Worm (Caenorhabditis elegans) whole organism, L1 larva: ENCODE results near the gene nhr-241.

Source experiments
- aha-1 ChIP-seq: fragments of 150-350 bp; optimal IDR thresholded peaks from 2 replicates; lab custom pipeline; 2014; ENCODE audit warnings: missing biosample characterization, missing genetic modification characterization
- ama-1 ChIP-seq: fragments of 150-350 bp; optimal IDR thresholded peaks from 2 replicates; lab custom pipeline; 2014
- blmp-1 ChIP-seq: fragments of 150-350 bp; optimal IDR thresholded peaks from 2 replicates; lab custom pipeline; 2014; ENCODE audit warnings: missing biosample characterization, missing genetic modification characterization
- ceh-63 ChIP-seq: fragments of 200-800 bp; sonication (Bioruptor generic); optimal IDR thresholded peaks from 2 replicates; lab custom pipeline; 2018; ENCODE audit warnings: mild to moderate bottlenecking, missing genetic modification characterization, missing compliant biosample characterization
- ceh-8 ChIP-seq: fragments of 200-800 bp; sonication (Bioruptor generic); optimal IDR thresholded peaks from 2 replicates; lab custom pipeline; 2018; ENCODE audit warnings: mild to moderate bottlenecking, missing genetic modification characterization, moderate library complexity, missing compliant biosample characterization
- dsc-1 ChIP-seq: sonication (generic microtip); optimal IDR thresholded peaks from 2 replicates; lab custom pipeline; 2016; ENCODE audit warnings: mild to moderate bottlenecking, missing genetic modification characterization, missing compliant biosample characterization
- efl-1 ChIP-seq, 4 experiments: fragments of 150-350 bp; optimal IDR thresholded peaks in 3 of 4; peaks in 1 of 4; 1 replicate in 1 of 4; 2 replicates in 3 of 4; lab custom pipeline; 2014; ENCODE audit warnings: missing biosample characterization in 2 of 4, missing genetic modification characterization in 2 of 4, missing genetic modification reagents in 2 of 4
- egl-13 ChIP-seq: sonication (generic microtip); optimal IDR thresholded peaks from 2 replicates; lab custom pipeline; 2016; ENCODE audit warnings: missing genotype, missing genetic modification reagents, missing genetic modification characterization, missing compliant biosample characterization
- fkh-10 ChIP-seq: sonication (generic microtip); optimal IDR thresholded peaks from 2 replicates; lab custom pipeline; 2017; ENCODE audit warnings: missing biosample characterization, missing genetic modification reagents, missing genetic modification characterization
- fkh-8 ChIP-seq: sonication (generic microtip); optimal IDR thresholded peaks from 2 replicates; lab custom pipeline; 2016; ENCODE audit warnings: mild to moderate bottlenecking, missing genetic modification characterization, missing compliant biosample characterization
- hlh-17 ChIP-seq: fragments of 200-800 bp; sonication (Bioruptor generic); optimal IDR thresholded peaks from 2 replicates; lab custom pipeline; 2018; ENCODE audit warnings: missing genetic modification characterization, mild to moderate bottlenecking, missing compliant biosample characterization, moderate library complexity, borderline replicate concordance
- lin-15B ChIP-seq: fragments of 150-350 bp; sonication (generic microtip); optimal IDR thresholded peaks from 3 replicates; lab custom pipeline; 2014; ENCODE audit warnings: missing biosample characterization, missing genetic modification characterization
- mdl-1 ChIP-seq, 2 experiments: fragments of 150-350 bp; optimal IDR thresholded peaks; 2 replicates each; lab custom pipeline; 2014 to 2017; ENCODE audit warnings: missing biosample characterization in 2 of 2, missing genetic modification characterization in 2 of 2, inconsistent platforms in 1 of 2
- nhr-47 ChIP-seq: sonication (generic microtip); optimal IDR thresholded peaks from 2 replicates; lab custom pipeline; 2016; ENCODE audit warnings: mild to moderate bottlenecking, missing genetic modification characterization, moderate library complexity, missing compliant biosample characterization
- nhr-77 ChIP-seq: fragments of 150-350 bp; optimal IDR thresholded peaks from 2 replicates; lab custom pipeline; 2014; ENCODE audit warnings: missing biosample characterization, missing genetic modification characterization
- nhr-84 ChIP-seq: sonication (generic microtip); optimal IDR thresholded peaks from 2 replicates; lab custom pipeline; 2017; ENCODE audit warnings: missing biosample characterization, missing genetic modification characterization
- nhr-85 ChIP-seq: sonication (generic microtip); peaks from one replicate; lab custom pipeline; 2016; ENCODE audit warnings: missing genetic modification characterization, inconsistent platforms, missing compliant biosample characterization
- pax-3 ChIP-seq: fragments of 200-800 bp; sonication (Bioruptor generic); optimal IDR thresholded peaks from 2 replicates; lab custom pipeline; 2018; ENCODE audit warnings: mild to moderate bottlenecking, missing genetic modification characterization, moderate library complexity, missing compliant biosample characterization
- snpc-4 ChIP-seq: fragments of 150-350 bp; optimal IDR thresholded peaks from 2 replicates; lab custom pipeline; 2014; ENCODE audit warnings: missing biosample characterization, missing genetic modification characterization
- snu-23 ChIP-seq: sonication (generic microtip); optimal IDR thresholded peaks from 2 replicates; lab custom pipeline; 2016; ENCODE audit warnings: missing genetic modification characterization, missing compliant biosample characterization
- sox-4 ChIP-seq: sonication (generic microtip); optimal IDR thresholded peaks from 2 replicates; lab custom pipeline; 2016; ENCODE audit warnings: missing genetic modification characterization, missing compliant biosample characterization
- sup-37 ChIP-seq: fragments of 200-800 bp; sonication (Bioruptor generic); optimal IDR thresholded peaks from 2 replicates; lab custom pipeline; 2018; ENCODE audit warnings: mild to moderate bottlenecking, missing genetic modification characterization, missing compliant biosample characterization
- tbx-2 ChIP-seq: sonication (generic microtip); optimal IDR thresholded peaks from 2 replicates; lab custom pipeline; 2016; ENCODE audit warnings: missing genetic modification characterization, missing compliant biosample characterization
- tlp-1 ChIP-seq: fragments of 150-350 bp; optimal IDR thresholded peaks from 2 replicates; lab custom pipeline; 2014; ENCODE audit warnings: missing biosample characterization, missing genetic modification characterization
- unc-130 ChIP-seq: fragments of 150-350 bp; optimal IDR thresholded peaks from 2 replicates; lab custom pipeline; 2017; ENCODE audit warnings: missing biosample characterization, missing genetic modification characterization, inconsistent platforms
- unc-30 ChIP-seq: sonication (generic microtip); optimal IDR thresholded peaks from 2 replicates; lab custom pipeline; 2017; ENCODE audit warnings: missing biosample characterization, missing genetic modification characterization
- unc-86 ChIP-seq: sonication (generic microtip); optimal IDR thresholded peaks from 2 replicates; lab custom pipeline; 2016; ENCODE audit warnings: missing genetic modification characterization, missing compliant biosample characterization
- vab-15 ChIP-seq: sonication (generic microtip); optimal IDR thresholded peaks from 2 replicates; lab custom pipeline; 2017; ENCODE audit warnings: missing genotype, mild to moderate bottlenecking, missing genetic modification characterization, missing compliant biosample characterization
- ztf-4 ChIP-seq: fragments of 150-350 bp; optimal IDR thresholded peaks from 2 replicates; lab custom pipeline; 2014; ENCODE audit warnings: missing biosample characterization, missing genetic modification characterization

The nhr-241 gene

ce11 chrV:18664026-18664425, 35.2 kb upstream of the nhr-241 start, which contains the start of gene Y69H2.3:
TSS of gene Y69H2.3 (minus strand) at chrV:18664126.
- TF ChIP-seq ztf-4 (tag; lab: Kevin White, UChicago): no peak
- no peak for TF ChIP-seq sup-37 (GFP tag; lab: Kevin White, UChicago)
- TF ChIP-seq tlp-1 (tag; lab: Kevin White, UChicago): no peak

- TF ChIP-seq nhr-85 (peak; percentile 10), unc-86 (no peak), nhr-77 (tag; lab: Kevin White, UChicago) (no peak), efl-1 (optimal IDR thresholded peaks at IDR 0.05; lab: Kevin White, UChicago) (no peak), efl-1 (GFP tag; optimal IDR thresholded peaks at IDR 0.05 in 1 of 2; lab: Kevin White, UChicago) (peak in 1 of 2 experiments; percentile 75), unc-30 (tag; lab: Kevin White, UChicago) (no peak)
Observed at ce11 chrV:18667179-18667578, 32.1 kb upstream of the nhr-241 start.

- no peak for TF ChIP-seq nhr-77 (tag; lab: Kevin White, UChicago)
- no peak for TF ChIP-seq nhr-85
- TF ChIP-seq ceh-8 (GFP tag; lab: Kevin White, UChicago): no peak
- no peak for TF ChIP-seq snpc-4 (tag; lab: Kevin White, UChicago)
- TF ChIP-seq snu-23: no peak
- TF ChIP-seq, all 84 proteins: peak for 0
Observed at ce11 chrV:18670017-18670416, 29.2 kb upstream of the nhr-241 start, which contains the start of gene Y69H2.10. TSS of gene Y69H2.10 (plus strand) at chrV:18670317.

ce11 chrV:18671811-18672210, 27.4 kb upstream of the nhr-241 start:
- TF ChIP-seq ceh-63 (GFP tag; lab: Kevin White, UChicago): no peak
- TF ChIP-seq efl-1 (optimal IDR thresholded peaks at IDR 0.05; lab: Kevin White, UChicago): no peak
- TF ChIP-seq efl-1 (GFP tag; optimal IDR thresholded peaks at IDR 0.05 in 1 of 2; lab: Kevin White, UChicago): peak in 1 of 2 experiments; percentile 82

ce11 chrV:18674367-18674766, 24.9 kb upstream of the nhr-241 start:
- no peak for TF ChIP-seq blmp-1 (tag; lab: Kevin White, UChicago)
- TF ChIP-seq lin-15B (tag; lab: Kevin White, UChicago): no peak
- TF ChIP-seq vab-15 (tag; lab: Kevin White, UChicago): no peak
- no peak for TF ChIP-seq fkh-8 (tag; lab: Kevin White, UChicago)
- TF ChIP-seq nhr-84: no peak
- TF ChIP-seq ama-1 (lab: Kevin White, UChicago): no peak
- TF ChIP-seq mdl-1 (tag; optimal IDR thresholded peaks at IDR 0.05; lab: Kevin White, UChicago): no peak
- no peak for TF ChIP-seq fkh-10
- no peak for TF ChIP-seq hlh-17 (GFP tag; lab: Kevin White, UChicago)
- TF ChIP-seq dsc-1 (tag; lab: Kevin White, UChicago): no peak
- TF ChIP-seq tbx-2 (tag; lab: Kevin White, UChicago): no peak
- no peak for TF ChIP-seq aha-1 (tag; lab: Kevin White, UChicago)

- TF ChIP-seq ama-1 (lab: Kevin White, UChicago) (no peak), pax-3 (peak; percentile 54), fkh-8 (tag; lab: Kevin White, UChicago) (peak; percentile 63), egl-13 (tag; lab: Kevin White, UChicago) (peak; percentile 7), nhr-77 (tag; lab: Kevin White, UChicago) (no peak), dsc-1 (tag; lab: Kevin White, UChicago) (peak; percentile 80), nhr-47 (tag; lab: Kevin White, UChicago) (peak; percentile 64), sox-4 (peak; percentile 12)
- TF ChIP-seq, all 84 proteins: peak for 6
Observed at ce11 chrV:18684455-18684987, 14.7 kb upstream of the nhr-241 start, which contains the start of gene Y69H2.17. TSS of gene Y69H2.17 (plus strand) at chrV:18684937.

ce11 chrV:18687361-18687760, 11.9 kb upstream of the nhr-241 start:
- TF ChIP-seq efl-1 (optimal IDR thresholded peaks at IDR 0.05; lab: Kevin White, UChicago): no peak
- peak in 1 of 2 experiments; percentile 71 for TF ChIP-seq efl-1 (GFP tag; optimal IDR thresholded peaks at IDR 0.05 in 1 of 2; lab: Kevin White, UChicago)
- no peak for TF ChIP-seq unc-130 (tag; lab: Kevin White, UChicago)
